Fruit fly (Drosophila melanogaster): ENCODE data around the gene emei.

emei gene

dm6 chr3L:11148478-11149251 is 39.2 kb downstream of the emei start (continued):
- TF ChIP-seq CG3065 (GFP tag; optimal IDR thresholded peaks at IDR 0.05) (no peak), Atf6 (GFP tag; IDR thresholded peaks at IDR 0.05) (no peak), CG13775 (GFP tag; optimal IDR thresholded peaks at IDR 0.05) (no peak), maf-S (GFP tag; optimal IDR thresholded peaks at IDR 0.05) (no peak), CG11247 (GFP tag; IDR thresholded peaks at IDR 0.05) (no peak), E2f1 (GFP tag; IDR thresholded peaks at IDR 0.05) (0 out of 2 replicates have a peak, but pooled peaks have one; percentile 26), nerfin-2 (GFP tag; IDR thresholded peaks at IDR 0.05; ENCODE audit: partially characterized antibody) (no peak), pnt (GFP tag; optimal IDR thresholded peaks at IDR 0.05) (no peak), sens-2 (GFP tag; IDR thresholded peaks at IDR 0.05) (no peak), lilli (GFP tag; optimal IDR thresholded peaks at IDR 0.05) (no peak), CG7786 (GFP tag; optimal IDR thresholded peaks at IDR 0.05) (no peak), Lim3 (GFP tag; IDR thresholded peaks at IDR 0.05) (no peak), CG6689 (GFP tag; IDR thresholded peaks at IDR 0.05) (peak; percentile 57; the same call in 1 of the 2 replicates), slou (GFP tag; optimal IDR thresholded peaks at IDR 0.05) (no peak), CG13894 (tag; optimal IDR thresholded peaks at IDR 0.05) (no peak), Max (GFP tag; optimal IDR thresholded peaks at IDR 0.05) (peak; percentile 13), CG1647 (GFP tag; optimal IDR thresholded peaks at IDR 0.05) (no peak), Dbx (GFP tag; IDR thresholded peaks at IDR 0.05) (no peak), CG8478 (optimal IDR thresholded peaks at IDR 0.05) (no peak), psq (GFP tag; optimal IDR thresholded peaks at IDR 0.05) (no peak), D19B (GFP tag; optimal IDR thresholded peaks at IDR 0.05) (no peak), CG31441 (GFP tag; IDR thresholded peaks at IDR 0.05) (peak; percentile 70), CG32767 (GFP tag; IDR thresholded peaks at IDR 0.05) (peak; percentile 39; the same call in 1 of the 2 replicates), usp (GFP tag; optimal IDR thresholded peaks at IDR 0.05) (no peak), Xbp1 (GFP tag; optimal IDR thresholded peaks at IDR 0.05) (peak; percentile 37), CG2202 (tag; optimal IDR thresholded peaks at IDR 0.05) (peak; percentile 9), CG11696 (GFP tag; IDR thresholded peaks at IDR 0.05) (no peak), CG33557 (GFP tag; optimal IDR thresholded peaks at IDR 0.05) (no peak), CG10366 (GFP tag; IDR thresholded peaks at IDR 0.05) (peak; percentile 26; the same call in 1 of the 2 replicates), B-H1 (GFP tag; IDR thresholded peaks at IDR 0.05) (no peak), fru (optimal IDR thresholded peaks at IDR 0.05) (no peak), CG4617 (GFP tag; optimal IDR thresholded peaks at IDR 0.05; ENCODE audit: borderline replicate concordance) (no peak), Dfd (GFP tag; optimal IDR thresholded peaks at IDR 0.05) (no peak), CG5953 (GFP tag; IDR thresholded peaks at IDR 0.05) (no peak), NfI (GFP tag; optimal IDR thresholded peaks at IDR 0.05) (peak; percentile 20), cwo (GFP tag; optimal IDR thresholded peaks at IDR 0.05) (peak; percentile 24), fd64A (GFP tag; optimal IDR thresholded peaks at IDR 0.05) (no peak), CG10321 (GFP tag; IDR thresholded peaks at IDR 0.05) (no peak), Dll (GFP tag; IDR thresholded peaks at IDR 0.05; ENCODE audit: partially characterized antibody) (no peak), Lpt (GFP tag; optimal IDR thresholded peaks at IDR 0.05) (no peak), Elba2 (GFP tag; optimal IDR thresholded peaks at IDR 0.05) (no peak), CG7271 (tag; optimal IDR thresholded peaks at IDR 0.05) (no peak), CG7556 (GFP tag; optimal IDR thresholded peaks at IDR 0.05) (peak; percentile 24), hb (GFP tag; IDR thresholded peaks at IDR 0.05; ENCODE audit: partially characterized antibody) (no peak), zfh1 (GFP tag; IDR thresholded peaks at IDR 0.05) (peak; percentile 53; the same call in 1 of the 3 replicates), CG33213 (GFP tag; optimal IDR thresholded peaks at IDR 0.05) (no peak), corto (GFP tag; optimal IDR thresholded peaks at IDR 0.05) (no peak), yki (optimal IDR thresholded peaks at IDR 0.05) (no peak), btn (GFP tag; optimal IDR thresholded peaks at IDR 0.05) (no peak), Ets97D (GFP tag; optimal IDR thresholded peaks at IDR 0.05) (no peak), CG17568 (GFP tag; optimal IDR thresholded peaks at IDR 0.05) (no peak), CG9609 (GFP tag; optimal IDR thresholded peaks at IDR 0.05) (no peak)
